Fruit fly (Drosophila melanogaster) Kc167 (cell line): Measurements from ENCODE around the gene VhaPPA1-1.

Experiments
- Myc ChIP-seq: fragments of >200 bp; optimal IDR thresholded peaks from 2 replicates; lab custom pipeline; 2017; ENCODE audit warnings: missing external identifiers
- Sin3A ChIP-seq: fragments of >200 bp; optimal IDR thresholded peaks from 2 replicates; lab custom pipeline; 2018; ENCODE audit warnings: missing external identifiers
- h ChIP-seq: fragments of >200 bp; optimal IDR thresholded peaks from 3 replicates; lab custom pipeline; 2018; ENCODE audit warnings: missing external identifiers
- insv ChIP-seq: fragments of >200 bp; optimal IDR thresholded peaks from 3 replicates; lab custom pipeline; 2018; ENCODE audit warnings: missing external identifiers
- psq ChIP-seq: fragments of >200 bp; optimal IDR thresholded peaks from 2 replicates; lab custom pipeline; 2017; ENCODE audit warnings: missing external identifiers
- ttk ChIP-seq: sonication (Bioruptor generic); optimal IDR thresholded peaks from 2 replicates; lab custom pipeline; 2017; ENCODE audit warnings: missing external identifiers

DNA sequence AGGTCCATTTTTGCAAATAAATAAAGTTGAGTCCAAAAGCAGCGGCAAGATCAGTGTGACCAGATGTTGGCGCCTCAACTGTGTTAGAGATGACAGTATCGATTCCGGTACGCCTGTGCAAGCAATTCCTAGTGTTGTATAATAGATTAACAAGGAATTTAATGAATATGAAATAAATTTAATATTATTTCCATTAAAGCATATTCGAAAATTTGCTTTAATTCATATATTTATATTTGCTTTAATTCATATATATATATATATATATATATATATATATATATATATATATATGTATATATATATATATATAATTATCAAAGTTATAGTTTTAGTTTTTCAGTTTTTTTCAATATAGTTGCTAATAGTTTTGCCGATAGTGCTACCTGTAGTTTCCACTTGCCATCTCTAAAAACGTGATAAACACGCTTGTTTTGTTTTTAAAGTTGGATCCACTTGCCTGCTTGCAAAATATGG lies 5.5 kb downstream of the VhaPPA1-1 start, which contains the start of the genes Nup93-2 and CG3817:
- TF ChIP-seq Sin3A (lab: Kevin White, UChicago): no peak
- TF ChIP-seq psq (lab: Kevin White, UChicago): no peak
- no peak for TF ChIP-seq h (lab: Kevin White, UChicago)
- TF ChIP-seq ttk (lab: Kevin White, UChicago): no peak
- no peak for TF ChIP-seq insv (lab: Kevin White, UChicago)
- TF ChIP-seq Myc (lab: Kevin White, UChicago): no peak
